Fruit fly (Drosophila melanogaster) whole organism, adult: Measurements from ENCODE around the gene CG4645.

ENCODE experiments used
- CG14711 ChIP-seq: fragments of 200-800 bp; sonication (Bioruptor generic); optimal IDR thresholded peaks from 2 replicates; lab custom pipeline; 2018; ENCODE audit warnings: missing biosample characterization, mild to moderate bottlenecking, missing genetic modification characterization, moderate library complexity
- CG33017 ChIP-seq: fragments of 200-800 bp; sonication (Bioruptor generic); optimal IDR thresholded peaks from 2 replicates; lab custom pipeline; 2018; ENCODE audit warnings: missing biosample characterization, mild to moderate bottlenecking, missing genetic modification characterization, moderate library complexity
- CG5204 ChIP-seq: fragments of 200-800 bp; sonication (Bioruptor generic); optimal IDR thresholded peaks from 2 replicates; lab custom pipeline; 2016; ENCODE audit warnings: missing biosample characterization, missing genetic modification characterization
- Crg-1 ChIP-seq: fragments of 200-800 bp; sonication (Bioruptor generic); optimal IDR thresholded peaks from 2 replicates; lab custom pipeline; 2016; ENCODE audit warnings: missing biosample characterization, missing genetic modification characterization
- Hr96 ChIP-seq: fragments of 200-800 bp; sonication (Bioruptor generic); optimal IDR thresholded peaks from 2 replicates; lab custom pipeline; 2016; ENCODE audit warnings: missing biosample characterization, missing genetic modification characterization
- cic ChIP-seq: fragments of 200-800 bp; sonication (Bioruptor generic); optimal IDR thresholded peaks from 2 replicates; lab custom pipeline; 2017; ENCODE audit warnings: missing biosample characterization, mild to moderate bottlenecking, missing genetic modification characterization, moderate library complexity
- toe ChIP-seq: fragments of 200-800 bp; sonication (Bioruptor generic); optimal IDR thresholded peaks from 2 replicates; lab custom pipeline; 2016; ENCODE audit warnings: missing biosample characterization, missing genetic modification characterization

Gene CG4645

dm6 chrX:12957412-12957895 lies 47.7 kb downstream of the CG4645 start, which contains the start of gene hec:
hec (minus strand) TSS chrX:12957462.
- no peak for TF ChIP-seq Hr96 (GFP tag; lab: Kevin White, UChicago)
- TF ChIP-seq Crg-1 (GFP tag; lab: Kevin White, UChicago), result no peak
- no peak for TF ChIP-seq toe
- TF ChIP-seq cic (GFP tag; lab: Kevin White, UChicago), result no peak
- no peak for TF ChIP-seq CG14711
- no peak for TF ChIP-seq CG5204 (GFP tag; lab: Kevin White, UChicago)
- no peak for TF ChIP-seq CG33017 (tag; lab: Kevin White, UChicago)

- no peak for TF ChIP-seq CG14711
- TF ChIP-seq cic (GFP tag; lab: Kevin White, UChicago), result no peak
These were observed 49.2 kb downstream of the CG4645 start, which contains the start of gene CG32642 for dm6 chrX:12958920-12959319. CG32642 (plus strand) TSS chrX:12959220.
